Worm (Caenorhabditis elegans) whole organism, L4/young adult: ENCODE measurements around the gene nlp-67.
"Not testable (repeated sequence)": the region's sequence is repeated elsewhere in the genome, so short reads cannot be mapped to it uniquely, and the experiment has no call there.

Experiments
- W03F9.2 ChIP-seq: fragments of 150-350 bp; optimal IDR thresholded peaks from 2 replicates; lab custom pipeline; 2014; ENCODE audit warnings: missing biosample characterization, missing genetic modification characterization
- dao-5 ChIP-seq: sonication (generic microtip); optimal IDR thresholded peaks from 2 replicates; lab custom pipeline; 2016; ENCODE audit warnings: missing genotype, missing genetic modification characterization, moderate library complexity, missing compliant biosample characterization
- him-1 ChIP-seq: sonication (generic microtip); optimal IDR thresholded peaks from 2 replicates; lab custom pipeline; 2016; ENCODE audit warnings: missing genotype, missing genetic modification reagents, missing genetic modification characterization, missing compliant biosample characterization

Gene nlp-67

DNA sequence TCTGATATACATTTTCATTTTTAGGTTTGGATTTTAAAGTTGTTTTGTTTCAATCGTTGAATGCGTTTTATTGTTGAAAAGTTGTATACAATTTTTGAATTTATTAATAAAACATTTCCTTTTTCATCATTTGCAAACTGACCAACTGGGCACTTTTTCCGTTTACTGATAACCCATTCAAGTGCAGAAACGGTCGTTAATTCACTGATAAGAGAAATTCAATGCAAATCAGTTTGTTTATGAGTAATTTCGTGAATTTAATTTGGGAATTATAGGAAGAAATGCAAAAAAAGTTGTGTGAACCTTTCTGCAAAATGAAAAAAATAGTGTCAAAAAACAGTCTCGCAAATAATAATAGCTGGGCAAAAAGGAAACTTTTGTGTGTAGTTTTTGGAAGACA is 17.7 kb upstream of the nlp-67 start:
- no peak for TF ChIP-seq him-1
- no peak for TF ChIP-seq W03F9.2
- no peak for TF ChIP-seq dao-5 (tag; lab: Kevin White, UChicago)

DNA sequence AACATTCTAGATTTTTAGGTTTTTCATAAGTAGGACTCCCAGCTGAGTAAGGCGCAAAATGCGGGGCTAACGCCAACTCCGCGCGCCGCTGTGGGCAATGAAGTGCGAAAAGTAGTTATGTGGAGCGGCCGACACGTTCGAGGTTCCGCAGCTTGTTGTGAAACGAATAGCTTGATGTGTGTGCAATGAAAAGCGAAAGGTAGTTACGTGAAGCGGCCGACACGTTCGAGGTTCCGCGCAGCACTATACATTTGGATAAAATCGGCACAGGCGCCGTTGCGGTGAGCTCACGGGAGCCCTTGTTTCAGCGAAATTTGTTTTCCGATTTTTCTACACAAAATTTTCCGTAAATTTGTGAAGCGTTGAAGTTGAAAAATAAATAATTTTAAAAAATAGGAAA is 17.2 kb upstream of the nlp-67 start:
- TF ChIP-seq him-1, result no peak
- no peak for TF ChIP-seq W03F9.2
- TF ChIP-seq dao-5 (tag; lab: Kevin White, UChicago), result no peak

DNA sequence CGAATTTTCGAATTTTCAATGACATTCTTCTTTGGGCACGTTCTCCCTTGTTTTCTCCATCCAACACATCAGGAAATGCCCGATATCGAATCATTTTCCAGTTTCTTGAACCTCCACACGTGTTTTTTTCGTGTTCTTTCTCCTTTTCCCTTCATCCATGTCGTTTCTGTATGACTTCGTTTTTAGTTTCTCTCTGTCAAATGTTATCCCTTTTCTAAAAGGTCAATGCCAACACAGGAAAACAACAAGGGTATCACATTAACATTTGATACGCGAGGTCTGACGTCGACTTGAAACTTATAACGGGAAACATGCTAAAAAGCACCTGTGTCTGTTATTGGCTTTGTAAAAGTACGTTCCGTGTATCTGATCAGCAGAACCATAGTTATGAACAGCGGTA is 11.3 kb upstream of the nlp-67 start:
- TF ChIP-seq him-1 (no peak), W03F9.2 (no peak), dao-5 (tag; lab: Kevin White, UChicago) (no peak)

DNA sequence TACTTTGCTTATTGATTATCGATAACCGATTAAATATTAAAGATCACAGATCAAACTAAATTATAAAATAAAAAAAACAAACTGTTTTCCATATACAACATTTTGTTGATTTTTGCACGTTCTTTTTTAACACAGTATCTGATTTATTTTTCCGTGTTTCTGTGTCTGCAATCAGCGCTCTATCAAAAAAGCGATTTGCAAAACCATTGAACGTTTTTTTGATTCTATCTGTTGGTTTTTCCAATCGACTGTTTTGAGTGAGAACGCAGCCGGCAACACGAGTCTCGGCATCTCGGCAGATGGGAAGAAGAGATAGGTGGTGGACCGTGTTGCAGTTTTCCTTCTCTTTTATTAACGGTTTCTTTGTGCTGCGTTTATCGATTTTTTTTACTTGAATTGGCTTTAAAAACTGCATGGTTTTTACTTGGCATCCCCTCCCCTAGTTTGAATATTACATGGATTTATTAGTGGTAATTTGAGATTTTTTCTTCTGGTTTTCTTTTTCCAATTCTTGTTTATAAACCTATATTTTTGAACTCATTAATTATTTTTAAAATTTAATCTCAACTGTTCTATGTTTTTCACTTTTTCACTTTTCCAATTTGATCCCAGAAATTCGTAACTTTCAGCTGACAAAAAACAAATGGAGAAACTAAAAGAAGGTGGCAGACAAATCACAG is 5.2 kb downstream of the nlp-67 start, which contains the start of gene slc-25A21:
slc-25A21 (plus strand) TSS at position 630 of the 680 bp plus-strand sequence.
- TF ChIP-seq W03F9.2 (no peak), him-1 (no peak)

DNA sequence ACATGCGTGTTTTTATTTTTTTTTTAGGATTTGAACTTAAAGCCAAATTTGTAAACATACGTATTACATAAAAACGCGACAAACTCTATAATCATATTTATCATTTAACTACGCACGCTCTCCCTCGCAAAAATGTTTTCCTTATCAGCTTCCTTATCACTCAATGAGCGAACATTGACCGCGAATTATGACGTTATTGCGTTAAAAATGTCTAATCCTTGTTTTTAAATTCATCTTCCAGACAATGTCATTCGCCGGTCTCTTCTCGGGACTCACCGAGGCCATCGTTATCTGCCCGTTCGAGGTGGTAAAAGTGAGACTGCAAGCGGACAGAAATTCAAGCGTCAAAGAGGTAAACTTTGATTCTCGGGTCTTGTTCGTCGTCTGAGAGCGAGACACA is 8.4 kb downstream of the nlp-67 start:
- TF ChIP-seq dao-5 (tag; lab: Kevin White, UChicago), result no peak
- no peak for TF ChIP-seq him-1
- TF ChIP-seq W03F9.2, result no peak

DNA sequence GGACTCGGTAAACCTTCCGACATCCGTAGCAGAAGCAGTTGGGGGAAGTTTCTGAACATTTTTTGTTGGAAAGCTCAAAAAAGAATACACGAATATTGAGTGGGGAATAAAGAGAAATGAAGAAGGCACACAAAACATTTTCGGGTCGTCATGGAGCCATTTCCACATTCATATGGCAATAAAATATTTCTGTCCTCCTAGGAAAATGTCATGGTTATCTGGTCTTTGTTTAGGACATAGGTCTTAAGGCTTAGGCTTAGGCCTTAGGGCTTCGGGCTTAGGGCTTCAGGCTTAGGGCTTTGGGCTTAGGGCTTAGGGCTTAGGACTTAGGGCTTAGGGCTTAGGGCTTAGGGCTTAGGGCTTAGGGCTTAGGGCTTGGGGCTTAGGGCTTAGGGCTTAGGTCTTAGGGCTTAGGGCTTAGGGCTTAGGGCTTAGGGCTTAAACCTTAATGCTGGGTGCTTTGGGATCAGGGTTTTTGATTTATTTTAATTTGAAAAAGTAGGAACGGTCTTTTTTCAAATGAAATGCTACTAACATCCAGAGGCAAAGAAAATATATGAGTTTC is 15.1 kb downstream of the nlp-67 start, which contains the start of gene R11.3:
R11.3 (minus strand) TSS at position 51 of the 565 bp plus-strand sequence.
- no peak for TF ChIP-seq W03F9.2
- no peak for TF ChIP-seq dao-5 (tag; lab: Kevin White, UChicago)
- no peak for TF ChIP-seq him-1

DNA sequence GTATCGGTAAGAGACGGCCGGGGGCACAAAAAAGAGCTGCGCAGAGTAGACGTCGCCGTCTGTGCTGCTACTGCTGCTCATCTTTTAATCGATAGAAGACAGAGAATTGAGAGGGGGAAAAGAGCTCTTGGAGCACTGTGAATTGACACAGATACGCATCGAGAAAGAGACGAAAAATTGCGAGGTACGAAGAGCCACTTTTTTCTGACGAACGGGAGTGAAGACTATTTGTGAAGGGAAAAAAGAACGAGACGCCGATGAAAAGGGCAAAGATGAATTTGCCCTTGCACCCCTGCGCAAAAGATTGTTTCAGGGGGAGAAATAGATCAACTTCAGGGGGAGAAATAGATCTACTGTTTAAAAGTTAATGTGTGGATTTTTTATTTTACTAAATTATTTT is 18.1 kb downstream of the nlp-67 start:
- TF ChIP-seq him-1 (peak; percentile 60), W03F9.2 (no peak)

DNA sequence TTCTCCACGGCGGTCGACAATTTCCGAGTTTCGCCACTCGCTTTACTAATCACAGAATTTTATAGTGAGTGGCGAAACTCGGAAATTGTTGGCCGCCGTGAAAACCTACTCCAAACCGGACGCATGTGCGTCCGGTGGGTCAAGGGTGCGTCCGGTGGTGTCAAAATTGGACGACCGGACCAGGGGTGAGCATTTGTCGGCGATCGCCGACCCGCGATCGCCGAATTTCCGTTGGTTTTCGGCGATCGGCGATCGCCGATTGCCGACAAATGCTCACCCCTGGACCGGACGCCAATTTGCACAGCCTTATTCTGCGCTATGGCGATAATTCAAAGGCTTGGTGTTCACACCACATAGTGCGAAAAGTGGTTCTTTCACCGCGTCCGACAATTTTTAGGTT is 20.1 kb downstream of the nlp-67 start:
- no peak for TF ChIP-seq dao-5 (tag; lab: Kevin White, UChicago)
- no peak for TF ChIP-seq him-1
- no peak for TF ChIP-seq W03F9.2

DNA sequence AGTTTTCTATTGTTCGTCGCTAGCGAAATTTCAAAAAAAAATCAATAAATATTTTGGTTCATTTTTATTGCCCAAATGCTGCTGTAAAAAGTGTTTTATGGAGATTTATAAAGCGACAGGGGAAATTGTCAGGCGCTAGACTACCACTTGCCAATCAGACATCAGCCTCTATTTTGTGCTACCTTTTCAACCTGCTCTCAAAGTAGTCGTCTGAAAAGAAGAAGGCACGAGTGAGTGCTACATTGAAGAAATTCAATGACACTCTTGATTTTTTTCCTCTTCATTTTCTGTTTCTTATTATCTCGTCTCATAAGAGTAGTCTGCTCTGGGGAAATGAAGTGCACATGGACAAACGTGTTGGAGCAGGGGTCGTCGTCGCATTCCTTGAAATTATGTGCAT is 21.7 kb downstream of the nlp-67 start:
- peak; percentile 70 for TF ChIP-seq him-1
- TF ChIP-seq dao-5 (tag; lab: Kevin White, UChicago), result no peak
- TF ChIP-seq W03F9.2, result peak; percentile 47

DNA sequence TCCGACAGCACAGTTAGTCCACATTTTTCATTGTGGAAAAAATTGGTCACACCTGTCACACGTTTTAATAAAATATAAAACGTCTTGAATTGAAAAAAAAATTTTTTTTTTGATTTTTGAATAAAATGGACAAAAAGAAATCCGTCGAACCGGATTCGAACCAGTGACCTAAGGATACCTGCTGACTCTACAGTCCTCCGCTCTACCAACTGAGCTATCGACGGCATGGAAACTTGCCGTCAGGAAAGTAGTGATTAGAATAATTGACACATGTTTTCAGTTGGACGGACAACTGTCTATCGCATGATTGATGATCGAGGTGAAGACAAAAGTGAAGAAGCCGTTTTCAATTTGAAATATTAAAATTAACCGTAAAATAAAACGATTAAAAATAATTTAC is 24.0 kb downstream of the nlp-67 start:
- TF ChIP-seq him-1 (no peak), dao-5 (tag; lab: Kevin White, UChicago) (no peak), W03F9.2 (no peak)

DNA sequence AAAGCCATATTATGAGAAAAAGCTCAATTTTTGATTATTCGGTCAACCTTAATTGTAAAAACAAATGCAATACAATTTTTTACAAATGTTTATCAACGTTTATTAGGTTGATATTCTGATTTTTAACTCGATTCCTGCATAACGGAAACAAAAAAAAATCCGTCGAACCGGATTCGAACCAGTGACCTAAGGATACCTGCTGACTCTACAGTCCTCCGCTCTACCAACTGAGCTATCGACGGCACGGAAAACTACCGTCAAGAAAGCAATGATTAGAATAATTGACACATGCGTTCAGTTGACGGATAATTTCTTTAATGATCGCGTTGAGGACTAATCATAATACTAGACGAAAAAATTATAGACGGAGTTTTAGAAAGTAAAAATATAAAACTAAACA is 24.5 kb downstream of the nlp-67 start:
- TF ChIP-seq him-1 (no peak), W03F9.2 (no peak), dao-5 (tag; lab: Kevin White, UChicago) (no peak)

DNA sequence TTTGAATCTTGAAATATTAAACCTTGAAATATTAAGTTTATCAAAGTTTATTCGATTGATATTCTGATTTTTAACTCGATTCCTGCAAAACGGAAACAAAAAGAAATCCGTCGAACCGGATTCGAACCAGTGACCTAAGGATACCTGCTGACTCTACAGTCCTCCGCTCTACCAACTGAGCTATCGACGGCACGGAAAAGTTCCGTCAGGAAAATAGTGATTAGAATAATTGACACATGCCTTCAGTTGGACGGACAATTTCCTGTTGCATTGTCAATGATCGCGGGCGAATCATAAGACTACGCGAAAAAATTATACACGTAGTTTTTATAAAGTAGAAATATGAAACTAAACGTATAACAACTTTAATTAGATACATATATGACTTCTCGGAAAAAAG is 25.0 kb downstream of the nlp-67 start:
- TF ChIP-seq him-1 (no peak), W03F9.2 (no peak), dao-5 (tag; lab: Kevin White, UChicago) (no peak)

DNA sequence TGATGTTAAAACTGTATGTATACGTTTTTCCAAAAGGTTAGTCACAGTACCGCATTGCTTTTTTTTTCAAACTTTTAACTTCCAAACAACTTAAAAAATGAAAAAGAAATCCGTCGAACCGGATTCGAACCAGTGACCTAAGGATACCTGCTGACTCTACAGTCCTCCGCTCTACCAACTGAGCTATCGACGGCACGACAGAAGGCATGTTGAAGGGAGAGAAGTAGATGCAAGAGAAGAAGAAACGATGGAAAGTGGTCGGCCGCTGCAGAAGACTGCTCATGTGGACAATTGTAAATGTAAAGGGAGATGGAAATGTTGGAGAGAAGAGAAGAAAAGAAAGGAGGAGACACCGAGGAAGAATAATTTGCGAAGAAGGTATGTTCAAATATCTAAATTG is 25.5 kb downstream of the nlp-67 start:
- peak; percentile 71 for TF ChIP-seq him-1
- TF ChIP-seq W03F9.2, result peak; percentile 42
- peak; percentile 81 for TF ChIP-seq dao-5 (tag; lab: Kevin White, UChicago)

DNA sequence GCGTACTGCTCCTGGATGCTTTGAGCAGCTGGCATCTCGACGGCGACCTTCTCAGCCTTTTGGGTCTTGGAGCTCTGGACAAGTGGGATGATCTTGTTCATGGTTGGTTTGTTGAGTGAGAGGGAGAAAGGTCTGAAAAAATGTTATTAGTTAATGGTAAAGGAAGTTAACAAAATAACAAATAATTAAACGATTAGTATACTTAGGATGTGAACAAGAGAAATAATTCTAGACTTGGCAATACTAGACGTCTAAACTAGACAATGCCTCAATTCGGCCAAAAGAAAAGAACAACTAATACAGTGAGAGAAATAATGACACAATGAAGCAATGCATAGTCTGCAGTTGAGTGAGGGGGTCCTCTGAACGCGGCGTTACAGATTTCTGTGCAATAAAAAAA is 26.3 kb downstream of the nlp-67 start, which contains the start of gene R11.4:
R11.4 (minus strand) TSS at position 101 of the 400 bp plus-strand sequence.
- TF ChIP-seq dao-5 (tag; lab: Kevin White, UChicago) (no peak), W03F9.2 (no peak), him-1 (no peak)

DNA sequence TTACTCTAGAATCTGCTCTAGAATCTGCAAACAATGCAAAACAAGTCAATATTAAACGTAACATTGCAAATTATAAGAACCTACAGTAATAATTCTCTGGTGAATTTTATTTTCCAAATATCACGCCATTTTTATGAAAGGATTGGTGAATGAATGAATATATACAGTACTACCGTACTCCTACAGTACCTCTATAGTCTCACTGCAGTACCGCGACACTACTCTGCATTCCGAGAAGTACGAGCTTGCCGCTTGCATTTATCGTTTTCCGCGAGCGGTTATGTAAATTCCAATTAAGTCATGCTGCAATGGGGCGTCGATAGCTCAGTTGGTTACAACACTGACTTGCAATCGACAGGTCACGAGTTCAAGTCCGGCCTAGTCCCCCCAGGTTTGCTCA is 28.1 kb downstream of the nlp-67 start, which contains the start of gene F23A7.4:
F23A7.4 (plus strand) TSS at position 301 of the 400 bp plus-strand sequence.
- not testable (repeated sequence) for TF ChIP-seq dao-5 (tag; lab: Kevin White, UChicago); W03F9.2; him-1

DNA sequence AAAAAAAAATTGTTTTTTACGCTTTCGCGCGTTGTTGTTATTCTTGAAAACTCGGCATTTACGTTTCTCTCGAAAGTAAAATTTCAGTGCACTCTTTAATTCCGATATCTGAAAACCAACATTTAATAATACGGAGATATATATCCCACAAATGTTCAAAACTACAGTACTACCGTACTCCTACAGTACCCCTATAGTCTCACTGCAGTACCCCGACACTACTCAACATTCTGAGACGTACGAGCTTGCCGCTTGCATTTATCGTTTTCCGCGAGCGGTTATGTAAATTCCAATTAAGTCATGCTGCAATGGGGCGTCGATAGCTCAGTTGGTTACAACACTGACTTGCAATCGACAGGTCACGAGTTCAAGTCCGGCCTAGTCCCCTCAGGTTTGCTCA is 28.9 kb downstream of the nlp-67 start, which contains the start of gene F23A7.8:
F23A7.8 (plus strand) TSS at position 301 of the 400 bp plus-strand sequence.
- TF ChIP-seq dao-5 (tag; lab: Kevin White, UChicago); him-1; W03F9.2: not testable (repeated sequence)
